Fruit fly (Drosophila melanogaster): ENCODE data around the gene CG42780.

CG42780 gene

DNA sequence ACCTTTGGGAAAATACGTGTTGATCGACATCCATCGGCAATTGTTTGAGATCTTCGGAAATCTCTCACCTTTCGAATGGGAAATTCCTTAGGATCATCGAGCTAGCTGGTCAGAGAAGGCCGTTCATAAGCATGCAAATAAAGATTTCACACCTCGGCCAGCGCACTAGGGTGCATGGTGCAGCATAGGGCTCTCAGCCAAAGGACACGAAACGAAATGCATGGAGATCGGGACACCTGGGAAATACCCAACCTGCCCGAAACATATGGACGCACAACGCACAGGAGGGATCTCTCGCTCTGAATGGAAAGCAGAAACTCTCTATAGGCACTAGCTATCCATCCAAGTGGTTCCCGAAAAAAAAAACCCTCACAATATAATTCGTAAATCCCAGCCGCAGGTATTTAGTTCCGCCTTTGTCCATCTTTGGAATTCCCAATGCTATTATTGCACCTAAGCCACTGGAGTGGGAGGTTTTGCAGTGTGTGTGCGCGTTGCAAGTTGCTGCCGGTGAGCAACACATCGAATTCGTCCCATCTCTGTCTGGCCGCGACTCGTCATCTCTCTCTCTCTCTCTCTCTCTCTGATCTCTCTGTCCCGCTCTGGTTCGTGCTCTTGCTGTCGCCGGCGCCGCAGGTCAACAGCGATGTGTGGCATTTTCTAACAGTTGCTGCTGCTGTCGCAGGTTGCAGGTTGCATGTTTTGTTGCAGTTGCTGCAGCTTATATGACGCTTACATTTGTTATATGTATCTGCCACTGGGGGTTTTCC is 11.4 kb downstream of the CG42780 start (continued):
- TF ChIP-seq CG10462 (GFP tag; optimal IDR thresholded peaks at IDR 0.05), result no peak
- TF ChIP-seq CG9932 (GFP tag; IDR thresholded peaks at IDR 0.05), result no peak
- TF ChIP-seq HmgD (GFP tag; optimal IDR thresholded peaks at IDR 0.05), result peak; percentile 50
- peak; percentile 96 for TF ChIP-seq CG15479 (GFP tag; optimal IDR thresholded peaks at IDR 0.05)

DNA sequence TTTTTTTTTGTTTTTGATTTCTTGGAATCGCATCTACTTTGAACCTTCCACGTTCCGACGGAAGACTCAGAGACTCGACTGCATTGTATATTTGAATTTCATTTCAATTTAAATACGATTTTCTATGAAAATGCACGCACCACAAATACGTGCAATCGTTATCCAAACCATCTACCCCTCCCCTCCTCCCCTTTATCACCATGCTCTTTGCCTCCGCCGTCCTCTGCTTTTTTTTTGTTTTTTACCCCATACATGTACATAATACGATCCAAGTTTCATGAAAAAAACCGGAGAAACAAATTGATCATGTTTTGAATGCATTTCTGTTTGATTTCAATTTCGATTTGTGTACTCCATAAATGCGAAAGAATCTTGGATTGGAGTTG is 12.3 kb downstream of the CG42780 start:
- TF ChIP-seq jigr1 (GFP tag; IDR thresholded peaks at IDR 0.05) (no peak), vvl (GFP tag; IDR thresholded peaks at IDR 0.05) (peak; percentile 48; the same call in 1 of the 2 replicates), CG12744 (GFP tag; optimal IDR thresholded peaks at IDR 0.05) (no peak), crol (GFP tag; IDR thresholded peaks at IDR 0.05) (peak; percentile 79), kni (GFP tag; optimal IDR thresholded peaks at IDR 0.05) (peak; percentile 27), Stat92E (GFP tag; optimal IDR thresholded peaks at IDR 0.05) (peak in 1 of 3 experiments; percentile 21), sqz (GFP tag; optimal IDR thresholded peaks at IDR 0.05) (peak; percentile 88), CG4707 (GFP tag; optimal IDR thresholded peaks at IDR 0.05) (no peak)

DNA sequence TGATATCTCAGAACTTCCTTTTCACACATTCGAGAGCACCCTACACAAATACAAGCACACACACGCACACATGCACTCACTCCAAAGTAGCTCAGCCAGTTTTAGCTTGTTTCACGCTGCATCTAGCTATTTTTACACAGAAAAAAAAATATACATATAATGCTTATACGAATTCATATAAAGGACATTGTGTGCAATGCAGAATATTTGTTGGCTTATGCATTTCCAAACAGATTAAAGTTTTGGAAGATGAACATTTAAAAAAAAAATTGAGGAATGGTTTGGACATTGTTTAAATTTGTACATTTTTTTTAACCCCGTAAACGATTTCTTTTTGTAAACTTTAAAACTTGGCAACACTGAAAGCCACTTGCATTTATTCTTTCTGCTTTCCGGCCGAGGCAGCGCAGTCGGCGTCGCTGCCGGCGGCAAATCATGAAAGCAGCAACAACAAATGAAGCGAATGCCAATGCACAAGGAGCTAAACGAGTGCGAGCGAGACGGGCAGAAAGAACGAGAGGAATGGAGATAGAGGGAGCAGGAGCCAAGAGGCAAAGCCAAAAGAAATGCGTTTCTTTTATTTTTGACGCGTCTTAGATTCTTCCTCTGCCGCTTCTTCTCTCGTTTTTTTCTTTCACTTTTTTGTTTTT is 12.8 kb downstream of the CG42780 start:
- no peak for TF ChIP-seq CG16813 (GFP tag; IDR thresholded peaks at IDR 0.05; ENCODE audit: partially characterized antibody)
- TF ChIP-seq NFAT (GFP tag; IDR thresholded peaks at IDR 0.05), result no peak
- no peak for TF ChIP-seq zfh2 (GFP tag; optimal IDR thresholded peaks at IDR 0.05)
- peak; percentile 28 for TF ChIP-seq disco-r (GFP tag; optimal IDR thresholded peaks at IDR 0.05)
- peak; percentile 26 for TF ChIP-seq CG18599 (GFP tag; optimal IDR thresholded peaks at IDR 0.05)
- TF ChIP-seq CG13287 (GFP tag; IDR thresholded peaks at IDR 0.05; ENCODE audit: partially characterized antibody), result no peak
- peak; percentile 49 for TF ChIP-seq Side (GFP tag; optimal IDR thresholded peaks at IDR 0.05)
- TF ChIP-seq CG17802 (tag; optimal IDR thresholded peaks at IDR 0.05), result peak; percentile 69
- TF ChIP-seq CG17612 (GFP tag; IDR thresholded peaks at IDR 0.05), result no peak
- TF ChIP-seq Nf-YA (GFP tag; IDR thresholded peaks at IDR 0.05), result no peak
- TF ChIP-seq CG9727 (GFP tag; optimal IDR thresholded peaks at IDR 0.05), result peak; percentile 89
- no peak for TF ChIP-seq B-H2 (GFP tag; optimal IDR thresholded peaks at IDR 0.05)
- peak; percentile 81 for TF ChIP-seq Xbp1 (GFP tag; optimal IDR thresholded peaks at IDR 0.05)
- no peak for TF ChIP-seq sr (GFP tag; IDR thresholded peaks at IDR 0.05)
- TF ChIP-seq mam (GFP tag; optimal IDR thresholded peaks at IDR 0.05), result peak; percentile 15
- TF ChIP-seq bab2 (GFP tag; optimal IDR thresholded peaks at IDR 0.05), result peak; percentile 38
- peak; percentile 36 for TF ChIP-seq NC2α (GFP tag; optimal IDR thresholded peaks at IDR 0.05)
- TF ChIP-seq CG3726 (GFP tag; IDR thresholded peaks at IDR 0.05), result peak; percentile 34; the same call in 1 of the 3 replicates
- peak; percentile 71 for TF ChIP-seq row (GFP tag; IDR thresholded peaks at IDR 0.05)
- TF ChIP-seq Mrtf (GFP tag; IDR thresholded peaks at IDR 0.05), result 0 out of 3 replicates have a peak, but pooled peaks have one; percentile 29
- no peak for TF ChIP-seq Dip2 (GFP tag; IDR thresholded peaks at IDR 0.05)
- TF ChIP-seq Atf3 (GFP tag; optimal IDR thresholded peaks at IDR 0.05), result peak; percentile 70
- no peak for TF ChIP-seq cad (GFP tag; optimal IDR thresholded peaks at IDR 0.05)
- TF ChIP-seq Kr (GFP tag; optimal IDR thresholded peaks at IDR 0.05), result no peak
- peak; percentile 54; the same call in 2 of the 3 replicates for TF ChIP-seq CG7357 (GFP tag; IDR thresholded peaks at IDR 0.05)
- TF ChIP-seq rib (GFP tag; IDR thresholded peaks at IDR 0.05), result no peak
- TF ChIP-seq vvl (GFP tag; IDR thresholded peaks at IDR 0.05), result peak; percentile 77
- TF ChIP-seq Fer3 (tag; optimal IDR thresholded peaks at IDR 0.05), result peak; percentile 42
- 0 out of 2 replicates have a peak, but pooled peaks have one; percentile 21 for TF ChIP-seq dati (GFP tag; IDR thresholded peaks at IDR 0.05)
- no peak for TF ChIP-seq sd (tag; optimal IDR thresholded peaks at IDR 0.05)
- peak; percentile 37; the same call in 1 of the 2 replicates for TF ChIP-seq CG8765 (GFP tag; IDR thresholded peaks at IDR 0.05)
- peak; percentile 85 for TF ChIP-seq Spps (tag; optimal IDR thresholded peaks at IDR 0.05)
- TF ChIP-seq CG15514 (GFP tag; optimal IDR thresholded peaks at IDR 0.05), result no peak
- TF ChIP-seq zen (tag; optimal IDR thresholded peaks at IDR 0.05), result peak; percentile 86
- TF ChIP-seq Mad (GFP tag; optimal IDR thresholded peaks at IDR 0.05), result peak; percentile 54
